Worm (Caenorhabditis elegans) whole organism, young adult: ENCODE data around the gene hsp-12.2.

Experiments
- ceh-40 ChIP-seq: fragments of 200-800 bp; sonication (Bioruptor generic); IDR thresholded peaks from 2 replicates; pipeline ENCODE4 v1.3.6; 2022; ENCODE audit warnings: missing genetic modification characterization, missing compliant biosample characterization
- chd-7 ChIP-seq: sonication (generic microtip); optimal IDR thresholded peaks from 2 replicates; lab custom pipeline; 2016; ENCODE audit warnings: mild to moderate bottlenecking, missing genetic modification characterization, moderate library complexity, missing compliant biosample characterization
- ekl-4 ChIP-seq: fragments of 200-800 bp; sonication (Bioruptor generic); IDR thresholded peaks from 2 replicates; pipeline ENCODE4 v1.3.6; 2022; ENCODE audit warnings: missing genetic modification reagents, missing genetic modification characterization, missing compliant biosample characterization
- let-607 ChIP-seq, 2 experiments: fragments of 200-800 bp in 1 of 2; sonication (Bioruptor generic) in 1 of 2; sonication (generic microtip) in 1 of 2; optimal IDR thresholded peaks; 2 replicates each; lab custom pipeline; 2016 to 2018; ENCODE audit warnings: mild to moderate bottlenecking in 2 of 2, missing compliant biosample characterization in 2 of 2, missing genetic modification characterization in 2 of 2, moderate library complexity in 2 of 2, missing genotype in 1 of 2
- nfyb-1 ChIP-seq: fragments of 200-800 bp; sonication (Bioruptor generic); IDR thresholded peaks from 2 replicates; pipeline ENCODE4 v1.3.6; 2022; ENCODE audit warnings: missing genetic modification reagents, missing genetic modification characterization, missing compliant biosample characterization
- pha-4 ChIP-seq: fragments of 150-350 bp; sonication (generic microtip); optimal IDR thresholded peaks from 2 replicates; lab custom pipeline; 2014; ENCODE audit warnings: missing biosample characterization, missing genetic modification reagents, missing genetic modification characterization
- ztf-22 ChIP-seq: fragments of 200-800 bp; sonication (Bioruptor generic); optimal IDR thresholded peaks from 2 replicates; lab custom pipeline; 2018; ENCODE audit warnings: mild to moderate bottlenecking, missing genetic modification characterization, moderate library complexity, missing compliant biosample characterization

ce11 chrIII:8182573-8182972 is 44.7 kb downstream of the hsp-12.2 start:
- TF ChIP-seq nfyb-1 (GFP tag; lab: Robert Waterston, UW) (no peak), let-607 (tag; optimal IDR thresholded peaks at IDR 0.05; lab: Kevin White, UChicago) (no peak), ekl-4 (GFP tag; lab: Robert Waterston, UW) (no peak), ceh-40 (GFP tag; lab: Robert Waterston, UW) (no peak), pha-4 (no peak), ztf-22 (no peak), chd-7 (tag; lab: Kevin White, UChicago) (no peak)
